Fruit fly (Drosophila melanogaster) whole organism, prepupa: ENCODE measurements around the gene CG33509.

Source experiments
- Blimp-1 ChIP-seq: fragments of 200-800 bp; sonication (Bioruptor generic); optimal IDR thresholded peaks from 3 replicates; lab custom pipeline; 2017; ENCODE audit warnings: missing biosample characterization, missing genetic modification characterization, mild to moderate bottlenecking, moderate library complexity, missing genetic modification reagents
- CG10631 ChIP-seq: fragments of 200-800 bp; sonication (Bioruptor generic); optimal IDR thresholded peaks from 2 replicates; lab custom pipeline; 2016; ENCODE audit warnings: missing biosample characterization, missing genetic modification characterization
- CG11294 ChIP-seq: fragments of 200-800 bp; sonication (Bioruptor generic); IDR thresholded peaks from 2 replicates; pipeline ENCODE4 v1.3.6; 2022; ENCODE audit warnings: missing biosample characterization, missing genetic modification characterization
- CG11762 ChIP-seq: fragments of 200-800 bp; sonication (Bioruptor generic); optimal IDR thresholded peaks from 3 replicates; lab custom pipeline; 2016; ENCODE audit warnings: missing biosample characterization, missing genetic modification characterization; ENCODE audit not compliant: insufficient read depth
- CG11902 ChIP-seq: fragments of 200-800 bp; sonication (Bioruptor generic); optimal IDR thresholded peaks from 3 replicates; lab custom pipeline; 2016; ENCODE audit warnings: missing biosample characterization, missing genetic modification characterization
- CG16779 ChIP-seq: fragments of 200-800 bp; sonication (Bioruptor generic); optimal IDR thresholded peaks from 3 replicates; lab custom pipeline; 2017; ENCODE audit warnings: missing biosample characterization, mild to moderate bottlenecking, missing genetic modification characterization
- CG3032 ChIP-seq: fragments of 200-800 bp; optimal IDR thresholded peaks from 2 replicates; lab custom pipeline; 2019; ENCODE audit warnings: missing biosample characterization, mild to moderate bottlenecking, missing genetic modification characterization, moderate library complexity
- CG31627 ChIP-seq: fragments of 200-800 bp; sonication (Bioruptor generic); optimal IDR thresholded peaks from 3 replicates; lab custom pipeline; 2016; ENCODE audit warnings: missing biosample characterization, missing genetic modification characterization
- CG32006 ChIP-seq: fragments of 200-800 bp; sonication (Bioruptor generic); optimal IDR thresholded peaks from 3 replicates; lab custom pipeline; 2017; ENCODE audit warnings: missing biosample characterization, mild to moderate bottlenecking, missing genetic modification characterization
- CG34406 ChIP-seq: fragments of 200-800 bp; sonication (Bioruptor generic); optimal IDR thresholded peaks from 3 replicates; lab custom pipeline; 2016; ENCODE audit warnings: missing biosample characterization, missing genetic modification characterization
- CG3919 ChIP-seq: fragments of 200-800 bp; sonication (Bioruptor generic); optimal IDR thresholded peaks from 3 replicates; lab custom pipeline; 2016; ENCODE audit warnings: missing biosample characterization, missing genetic modification characterization
- CG6163 ChIP-seq: fragments of 200-800 bp; sonication (Bioruptor generic); IDR thresholded peaks from 3 replicates; pipeline ENCODE4 v1.3.6; 2022; ENCODE audit warnings: missing biosample characterization, missing genetic modification characterization
- CG6792 ChIP-seq: fragments of 200-800 bp; sonication (Bioruptor generic); optimal IDR thresholded peaks from 3 replicates; lab custom pipeline; 2016; ENCODE audit warnings: missing biosample characterization, missing genetic modification characterization
- CG6808 ChIP-seq: fragments of 200-800 bp; sonication (Bioruptor generic); optimal IDR thresholded peaks from 3 replicates; lab custom pipeline; 2017; ENCODE audit warnings: missing biosample characterization, missing genetic modification characterization, mild to moderate bottlenecking, moderate library complexity, missing genetic modification reagents
- CG6854 ChIP-seq: fragments of 200-800 bp; sonication (Bioruptor generic); optimal IDR thresholded peaks from 2 replicates; lab custom pipeline; 2017; ENCODE audit warnings: missing biosample characterization, mild to moderate bottlenecking, missing genetic modification characterization
- CG8119 ChIP-seq: fragments of 200-800 bp; sonication (Bioruptor generic); IDR thresholded peaks from 3 replicates; pipeline ENCODE4 v1.3.6; 2022; ENCODE audit warnings: missing biosample characterization, missing genetic modification characterization
- CG8319 ChIP-seq: fragments of 200-800 bp; sonication (Bioruptor generic); optimal IDR thresholded peaks from 3 replicates; lab custom pipeline; 2016; ENCODE audit warnings: missing biosample characterization, missing genetic modification characterization
- CG9139 ChIP-seq: fragments of 200-800 bp; sonication (Bioruptor generic); optimal IDR thresholded peaks from 3 replicates; lab custom pipeline; 2017; ENCODE audit warnings: missing biosample characterization, mild to moderate bottlenecking, missing genetic modification characterization
- Eip78C ChIP-seq: fragments of 200-800 bp; sonication (Bioruptor generic); peaks from one replicate; lab custom pipeline; 2016; ENCODE audit warnings: missing biosample characterization, missing genetic modification characterization
- Eip93F ChIP-seq: fragments of 200-800 bp; sonication (Bioruptor generic); optimal IDR thresholded peaks from 2 replicates; lab custom pipeline; 2016; ENCODE audit warnings: missing biosample characterization, mild to moderate bottlenecking, missing genetic modification characterization
- Ets21C ChIP-seq: fragments of 200-800 bp; sonication (Bioruptor generic); optimal IDR thresholded peaks from 3 replicates; lab custom pipeline; 2016; ENCODE audit warnings: missing biosample characterization, missing genetic modification characterization
- Gug ChIP-seq: fragments of 200-800 bp; sonication (Bioruptor generic); IDR thresholded peaks from 2 replicates; pipeline ENCODE4 v1.3.6; 2022; ENCODE audit warnings: missing biosample characterization, missing genetic modification characterization
- Hr38 ChIP-seq: sonication (Bioruptor generic); optimal IDR thresholded peaks from 2 replicates; lab custom pipeline; 2016; ENCODE audit warnings: missing biosample characterization, missing genetic modification characterization
- Hr39 ChIP-seq: fragments of 200-800 bp; sonication (Bioruptor generic); optimal IDR thresholded peaks from 2 replicates; lab custom pipeline; 2016; ENCODE audit warnings: missing biosample characterization, missing genetic modification characterization
- Met ChIP-seq: fragments of 200-800 bp; sonication (Bioruptor generic); optimal IDR thresholded peaks from 3 replicates; lab custom pipeline; 2016; ENCODE audit warnings: missing biosample characterization, missing genetic modification characterization
- Smox ChIP-seq: fragments of 200-800 bp; sonication (Bioruptor generic); optimal IDR thresholded peaks from 3 replicates; lab custom pipeline; 2016; ENCODE audit warnings: missing biosample characterization, missing genetic modification characterization
- Sox102F ChIP-seq: fragments of 200-800 bp; sonication (Bioruptor generic); optimal IDR thresholded peaks from 2 replicates; lab custom pipeline; 2016; ENCODE audit warnings: missing biosample characterization, mild to moderate bottlenecking, missing genetic modification characterization
- Sox14 ChIP-seq: fragments of 200-800 bp; sonication (Bioruptor generic); optimal IDR thresholded peaks from 3 replicates; lab custom pipeline; 2016; ENCODE audit warnings: missing biosample characterization, missing genetic modification characterization
- Sox15 ChIP-seq: fragments of 200-800 bp; sonication (Bioruptor generic); optimal IDR thresholded peaks from 3 replicates; lab custom pipeline; 2016; ENCODE audit warnings: missing biosample characterization, missing genetic modification characterization
- achi ChIP-seq: fragments of 200-800 bp; sonication (Bioruptor generic); optimal IDR thresholded peaks from 3 replicates; lab custom pipeline; 2016; ENCODE audit warnings: missing biosample characterization, missing genetic modification characterization
- acj6 ChIP-seq: fragments of 200-800 bp; sonication (Bioruptor generic); optimal IDR thresholded peaks from 3 replicates; lab custom pipeline; 2016; ENCODE audit warnings: missing biosample characterization, missing genetic modification characterization
- cyc ChIP-seq: fragments of 200-800 bp; sonication (Bioruptor generic); optimal IDR thresholded peaks from 3 replicates; lab custom pipeline; 2016; ENCODE audit warnings: missing biosample characterization, missing genetic modification characterization
- dac ChIP-seq: fragments of 200-800 bp; sonication (Bioruptor generic); optimal IDR thresholded peaks from 2 replicates; lab custom pipeline; 2017; ENCODE audit warnings: missing biosample characterization, mild to moderate bottlenecking, missing genetic modification characterization
- eg ChIP-seq: fragments of 200-800 bp; sonication (Bioruptor generic); IDR thresholded peaks from 3 replicates; pipeline ENCODE4 v1.3.6; 2022; ENCODE audit warnings: missing biosample characterization, missing genetic modification characterization
- fd59A ChIP-seq: fragments of 200-800 bp; sonication (Bioruptor generic); optimal IDR thresholded peaks from 2 replicates; lab custom pipeline; 2017; ENCODE audit warnings: missing biosample characterization, mild to moderate bottlenecking, missing genetic modification characterization, missing genetic modification reagents
- fd85E ChIP-seq: fragments of 200-800 bp; sonication (Bioruptor generic); optimal IDR thresholded peaks from 3 replicates; lab custom pipeline; 2016; ENCODE audit warnings: missing biosample characterization, missing genetic modification characterization
- fkh ChIP-seq: fragments of 200-800 bp; sonication (Bioruptor generic); optimal IDR thresholded peaks from 3 replicates; lab custom pipeline; 2017; ENCODE audit warnings: missing biosample characterization, mild to moderate bottlenecking, missing genetic modification characterization, moderate library complexity
- lz ChIP-seq: fragments of 200-800 bp; sonication (Bioruptor generic); optimal IDR thresholded peaks from 3 replicates; lab custom pipeline; 2016; ENCODE audit warnings: missing biosample characterization, missing genetic modification characterization
- pdm3 ChIP-seq: fragments of 200-800 bp; sonication (Bioruptor generic); optimal IDR thresholded peaks from 3 replicates; lab custom pipeline; 2016; ENCODE audit warnings: missing biosample characterization, missing genetic modification characterization
- spab ChIP-seq: fragments of 200-800 bp; sonication (Bioruptor generic); optimal IDR thresholded peaks from 2 replicates; lab custom pipeline; 2017; ENCODE audit warnings: missing biosample characterization, mild to moderate bottlenecking, missing genetic modification characterization, missing genetic modification reagents
- ss ChIP-seq, 2 experiments: fragments of 200-800 bp; sonication (Bioruptor generic); optimal IDR thresholded peaks; 2 replicates in 1 of 2; 3 replicates in 1 of 2; lab custom pipeline; 2017 to 2018; ENCODE audit warnings: mild to moderate bottlenecking in 2 of 2, missing biosample characterization in 2 of 2, missing genetic modification characterization in 2 of 2, moderate library complexity in 1 of 2
- svp ChIP-seq: fragments of 200-800 bp; sonication (Bioruptor generic); peaks from one replicate; lab custom pipeline; 2016; ENCODE audit warnings: missing biosample characterization, missing genetic modification characterization
- topi ChIP-seq: fragments of 200-800 bp; sonication (Bioruptor generic); optimal IDR thresholded peaks from 3 replicates; lab custom pipeline; 2016; ENCODE audit warnings: missing biosample characterization, missing genetic modification characterization
- vri ChIP-seq: fragments of 200-800 bp; sonication (Bioruptor generic); optimal IDR thresholded peaks from 3 replicates; lab custom pipeline; 2016; ENCODE audit warnings: missing biosample characterization, mild to moderate bottlenecking, missing genetic modification characterization

Gene CG33509

dm6 chr2L:21053623-21054022 is 32.7 kb downstream of the CG33509 start:
- no peak for TF ChIP-seq CG8319 (GFP tag; lab: Kevin White, UChicago)
- peak; percentile 40 for TF ChIP-seq vri (GFP tag; lab: Kevin White, UChicago)
- TF ChIP-seq, all 60 proteins: peak for 1

dm6 chr2L:21052783-21053463 is 33.4 kb downstream of the CG33509 start, which contains the start of gene Itgbn:
Gene Itgbn, plus strand, starts transcription at chr2L:21053033.
- TF ChIP-seq vri (GFP tag; lab: Kevin White, UChicago): peak; percentile 63
- no peak for TF ChIP-seq CG6854 (GFP tag; lab: Kevin White, UChicago)
- peak; percentile 24 for TF ChIP-seq fkh (GFP tag; lab: Kevin White, UChicago)
- TF ChIP-seq fd59A (GFP tag; lab: Kevin White, UChicago): no peak
- TF ChIP-seq, all 60 proteins: peak for 2

- TF ChIP-seq svp (GFP tag; lab: Kevin White, UChicago) (peak; percentile 81), vri (GFP tag; lab: Kevin White, UChicago) (peak; percentile 4), fd85E (GFP tag; lab: Kevin White, UChicago) (no peak), Eip78C (peak; percentile 47), Sox102F (GFP tag; lab: Kevin White, UChicago) (no peak), fkh (GFP tag; lab: Kevin White, UChicago) (peak; percentile 40), pdm3 (GFP tag; lab: Kevin White, UChicago) (peak; percentile 11), CG3919 (peak; percentile 23), CG6163 (GFP tag; lab: Robert Waterston, UW) (0 out of 3 replicates have a peak, but pooled peaks have one; percentile 20), CG8119 (GFP tag; lab: Robert Waterston, UW) (no peak), CG6792 (GFP tag; lab: Kevin White, UChicago) (no peak), topi (GFP tag; lab: Kevin White, UChicago) (peak; percentile 10), CG34406 (GFP tag; lab: Kevin White, UChicago) (no peak), eg (0 out of 3 replicates have a peak, but pooled peaks have one; percentile 20), Ets21C (GFP tag; lab: Kevin White, UChicago) (no peak), cyc (GFP tag; lab: Kevin White, UChicago) (no peak), Gug (GFP tag; lab: Robert Waterston, UW) (no peak), Hr39 (GFP tag; lab: Kevin White, UChicago) (no peak), Hr38 (no peak), CG8319 (GFP tag; lab: Kevin White, UChicago) (no peak), achi (GFP tag; lab: Kevin White, UChicago) (peak; percentile 11), CG3032 (tag; lab: Kevin White, UChicago) (no peak), spab (GFP tag; lab: Kevin White, UChicago) (no peak), CG11902 (no peak), CG6808 (GFP tag; lab: Kevin White, UChicago) (no peak), CG9139 (GFP tag; lab: Kevin White, UChicago) (no peak), Sox14 (GFP tag; lab: Kevin White, UChicago) (peak; percentile 31), CG32006 (no peak), Eip93F (GFP tag; lab: Kevin White, UChicago) (no peak), CG11762 (GFP tag; lab: Kevin White, UChicago) (no peak), CG16779 (tag; lab: Kevin White, UChicago) (no peak), Smox (no peak), CG11294 (no peak), CG6854 (GFP tag; lab: Kevin White, UChicago) (no peak), dac (GFP tag; lab: Kevin White, UChicago) (no peak), CG31627 (GFP tag; lab: Kevin White, UChicago) (no peak), Met (GFP tag; lab: Kevin White, UChicago) (peak; percentile 11), ss (GFP tag; optimal IDR thresholded peaks at IDR 0.05; lab: Kevin White, UChicago) (peak in 1 of 2 experiments; percentile 19), lz (GFP tag; lab: Kevin White, UChicago) (peak; percentile 15), Blimp-1 (no peak), CG10631 (GFP tag; lab: Kevin White, UChicago) (peak; percentile 30), acj6 (peak; percentile 0), Sox15 (GFP tag; lab: Kevin White, UChicago) (no peak)
These were observed 34.2 kb downstream of the CG33509 start, which contains the start of gene CG42238 for dm6 chr2L:21051873-21052736. Gene CG42238, minus strand, starts transcription at chr2L:21052164.
